Worm (Caenorhabditis elegans) whole organism, L1 larva: ENCODE measurements around the gene irld-67.

ENCODE experiments used
- blmp-1 ChIP-seq: fragments of 150-350 bp; optimal IDR thresholded peaks from 2 replicates; lab custom pipeline; 2014; ENCODE audit warnings: missing biosample characterization, missing genetic modification characterization
- dpl-1 ChIP-seq, 3 experiments: fragments of 150-350 bp in 2 of 3; sonication (generic microtip) in 1 of 3; optimal IDR thresholded peaks; 2 replicates each; lab custom pipeline; 2014 to 2017; ENCODE audit warnings: missing biosample characterization in 3 of 3, missing genetic modification characterization in 3 of 3, missing genetic modification reagents in 3 of 3
- elt-3 ChIP-seq, 6 experiments: fragments of 150-350 bp in 1 of 6; sonication (generic microtip); optimal IDR thresholded peaks; 2 replicates each; lab custom pipeline; 2017 to 2018; ENCODE audit warnings: missing biosample characterization in 6 of 6, missing genetic modification characterization in 6 of 6, inconsistent platforms in 1 of 6
- fkh-4 ChIP-seq: sonication (generic microtip); optimal IDR thresholded peaks from 2 replicates; lab custom pipeline; 2016; ENCODE audit warnings: missing compliant biosample characterization, missing genetic modification characterization, borderline replicate concordance
- fkh-8 ChIP-seq: sonication (generic microtip); optimal IDR thresholded peaks from 2 replicates; lab custom pipeline; 2016; ENCODE audit warnings: mild to moderate bottlenecking, missing genetic modification characterization, missing compliant biosample characterization
- lin-14 ChIP-seq: fragments of 200-800 bp; sonication (Bioruptor generic); optimal IDR thresholded peaks from 2 replicates; lab custom pipeline; 2018; ENCODE audit warnings: mild to moderate bottlenecking, missing genetic modification characterization, moderate library complexity, missing compliant biosample characterization
- nhr-19 ChIP-seq: fragments of 200-800 bp; sonication (Bioruptor generic); conservative IDR thresholded peaks from 2 replicates; pipeline ENCODE4 v1.3.6; 2022; ENCODE audit warnings: missing genetic modification characterization, missing compliant biosample characterization
- nhr-84 ChIP-seq: sonication (generic microtip); optimal IDR thresholded peaks from 2 replicates; lab custom pipeline; 2017; ENCODE audit warnings: missing biosample characterization, missing genetic modification characterization
- swsn-7 ChIP-seq: sonication (generic microtip); optimal IDR thresholded peaks from 2 replicates; lab custom pipeline; 2016; ENCODE audit warnings: missing genetic modification characterization, missing compliant biosample characterization

Gene irld-67

ce11 chrII:2884810-2885209 lies 49.4 kb downstream of the irld-67 start, which contains the start of gene pigw-1:
TSS of gene pigw-1 (minus strand) at chrII:2884910.
- TF ChIP-seq nhr-19 (GFP tag; lab: Robert Waterston, UW) = no peak
- TF ChIP-seq dpl-1 (GFP tag; optimal IDR thresholded peaks at IDR 0.05; lab: Kevin White, UChicago) = no peak
- no peak for TF ChIP-seq blmp-1 (tag; lab: Kevin White, UChicago)
- TF ChIP-seq fkh-8 (tag; lab: Kevin White, UChicago) = no peak
- TF ChIP-seq swsn-7 (tag; lab: Kevin White, UChicago) = no peak
- no peak for TF ChIP-seq lin-14 (GFP tag; lab: Kevin White, UChicago)
- TF ChIP-seq nhr-84 (tag; lab: Kevin White, UChicago) = no peak
- TF ChIP-seq elt-3 (tag; optimal IDR thresholded peaks at IDR 0.05; lab: Kevin White, UChicago) = no peak
- TF ChIP-seq fkh-4 (tag; lab: Kevin White, UChicago) = no peak
- TF ChIP-seq, all 84 proteins: peak for 0
